Worm (Caenorhabditis elegans) whole organism, young adult: Measurements from ENCODE around the gene C33D3.4.

Experiments
- B0035.1 ChIP-seq: sonication (generic microtip); optimal IDR thresholded peaks from 2 replicates; lab custom pipeline; 2016; ENCODE audit warnings: missing genetic modification characterization, mild to moderate bottlenecking, missing compliant biosample characterization, missing genotype, missing genetic modification reagents
- B0336.3 ChIP-seq: fragments of 200-800 bp; sonication (Bioruptor generic); IDR thresholded peaks from 2 replicates; pipeline ENCODE4 v1.3.6; 2022; ENCODE audit warnings: missing genetic modification characterization, missing compliant biosample characterization
- C06A6.2 ChIP-seq: fragments of 200-800 bp; sonication (Bioruptor generic); conservative IDR thresholded peaks from 2 replicates; pipeline ENCODE4 v1.3.6; 2022; ENCODE audit warnings: missing genetic modification characterization, missing compliant biosample characterization
- F22D6.2 ChIP-seq: sonication (generic microtip); optimal IDR thresholded peaks from 2 replicates; lab custom pipeline; 2016; ENCODE audit warnings: mild to moderate bottlenecking, missing genetic modification characterization, missing compliant biosample characterization
- F23B12.7 ChIP-seq: sonication (generic microtip); optimal IDR thresholded peaks from 2 replicates; lab custom pipeline; 2017; ENCODE audit warnings: missing genetic modification characterization, mild to moderate bottlenecking, missing compliant biosample characterization, antibody characterized with exemption, moderate library complexity; ENCODE audit not compliant: insufficient read depth
- F39B2.1 ChIP-seq: fragments of 200-800 bp; sonication (Bioruptor generic); IDR thresholded peaks from 2 replicates; pipeline ENCODE4 v1.3.6; 2022; ENCODE audit warnings: missing genetic modification reagents, missing genetic modification characterization, missing compliant biosample characterization
- F55B11.4 ChIP-seq: sonication (generic microtip); optimal IDR thresholded peaks from 2 replicates; lab custom pipeline; 2016; ENCODE audit warnings: missing compliant biosample characterization, missing genetic modification characterization, borderline replicate concordance; ENCODE audit not compliant: insufficient read depth
- Y53G8AR.9 ChIP-seq: fragments of 200-800 bp; sonication (Bioruptor generic); conservative IDR thresholded peaks from 2 replicates; pipeline ENCODE4 v1.3.6; 2022; ENCODE audit warnings: missing genetic modification reagents, missing genetic modification characterization, missing compliant biosample characterization
- Y56A3A.18 ChIP-seq: fragments of 200-800 bp; sonication (Bioruptor generic); IDR thresholded peaks from 2 replicates; pipeline ENCODE4 v1.3.6; 2022; ENCODE audit warnings: missing genetic modification reagents, missing genetic modification characterization, missing compliant biosample characterization
- akir-1 ChIP-seq: fragments of 200-800 bp; sonication (Bioruptor generic); optimal IDR thresholded peaks from 2 replicates; lab custom pipeline; 2018; ENCODE audit warnings: mild to moderate bottlenecking, missing genetic modification characterization, moderate library complexity, missing compliant biosample characterization
- ama-1 ChIP-seq, 3 experiments: fragments of 150-350 bp in 1 of 3; sonication (generic microtip) in 2 of 3; optimal IDR thresholded peaks; 2 replicates each; lab custom pipeline; 2014 to 2018; ENCODE audit warnings: missing biosample characterization in 2 of 3, missing genetic modification characterization in 2 of 3, missing genetic modification reagents in 2 of 3
- aptf-2 ChIP-seq: fragments of 200-800 bp; sonication (Bioruptor generic); conservative IDR thresholded peaks from 2 replicates; pipeline ENCODE4 v1.3.6; 2022; ENCODE audit warnings: missing genetic modification reagents, missing genetic modification characterization, missing compliant biosample characterization
- athp-1 ChIP-seq: sonication (generic microtip); optimal IDR thresholded peaks from 2 replicates; lab custom pipeline; 2017; ENCODE audit warnings: mild to moderate bottlenecking, missing genetic modification characterization, missing compliant biosample characterization
- attf-6 ChIP-seq: fragments of 200-800 bp; sonication (Bioruptor generic); IDR thresholded peaks from 2 replicates; pipeline ENCODE4 v1.3.6; 2022; ENCODE audit warnings: missing genetic modification reagents, missing genetic modification characterization, missing compliant biosample characterization
- bed-1 ChIP-seq: fragments of 200-800 bp; sonication (Bioruptor generic); IDR thresholded peaks from 2 replicates; pipeline ENCODE4 v1.3.6; 2022; ENCODE audit warnings: missing genetic modification reagents, missing genetic modification characterization, missing compliant biosample characterization
- die-1 ChIP-seq: sonication (generic microtip); optimal IDR thresholded peaks from 2 replicates; lab custom pipeline; 2016; ENCODE audit warnings: missing genotype, mild to moderate bottlenecking, missing genetic modification characterization, missing compliant biosample characterization
- dpff-1 ChIP-seq: sonication (generic microtip); optimal IDR thresholded peaks from 2 replicates; lab custom pipeline; 2017; ENCODE audit warnings: mild to moderate bottlenecking, missing genetic modification characterization, missing compliant biosample characterization
- efl-1 ChIP-seq: fragments of 150-350 bp; optimal IDR thresholded peaks from 2 replicates; lab custom pipeline; 2014; ENCODE audit warnings: missing biosample characterization, missing genetic modification reagents, missing genetic modification characterization
- ekl-4 ChIP-seq: fragments of 200-800 bp; sonication (Bioruptor generic); IDR thresholded peaks from 2 replicates; pipeline ENCODE4 v1.3.6; 2022; ENCODE audit warnings: missing genetic modification reagents, missing genetic modification characterization, missing compliant biosample characterization
- fkh-3 ChIP-seq: sonication (generic microtip); optimal IDR thresholded peaks from 2 replicates; lab custom pipeline; 2016; ENCODE audit warnings: mild to moderate bottlenecking, missing genetic modification characterization, missing compliant biosample characterization
- hlh-26 ChIP-seq: fragments of 200-800 bp; sonication (Bioruptor generic); conservative IDR thresholded peaks from 2 replicates; pipeline ENCODE4 v1.3.6; 2022; ENCODE audit warnings: missing genetic modification reagents, missing genetic modification characterization, missing compliant biosample characterization
- hsf-1 ChIP-seq: fragments of 200-800 bp; sonication (Bioruptor generic); IDR thresholded peaks from 2 replicates; pipeline ENCODE4 v1.3.6; 2022; ENCODE audit warnings: missing genetic modification reagents, missing genetic modification characterization, missing compliant biosample characterization
- let-526 ChIP-seq: fragments of 200-800 bp; sonication (Bioruptor generic); IDR thresholded peaks from 2 replicates; pipeline ENCODE4 v1.3.6; 2022; ENCODE audit warnings: missing genetic modification reagents, missing genetic modification characterization, missing compliant biosample characterization
- lin-26 ChIP-seq: fragments of 200-800 bp; sonication (Bioruptor generic); IDR thresholded peaks from 2 replicates; pipeline ENCODE4 v1.3.6; 2022; ENCODE audit warnings: missing genetic modification reagents, missing genetic modification characterization, missing compliant biosample characterization
- lin-40 ChIP-seq: sonication (generic microtip); optimal IDR thresholded peaks from 2 replicates; lab custom pipeline; 2016; ENCODE audit warnings: missing genetic modification characterization, mild to moderate bottlenecking, missing compliant biosample characterization, missing genotype, missing genetic modification reagents
- lir-1 ChIP-seq: fragments of 200-800 bp; sonication (Bioruptor generic); conservative IDR thresholded peaks from 2 replicates; pipeline ENCODE4 v1.3.6; 2022; ENCODE audit warnings: missing genetic modification reagents, missing genetic modification characterization, missing compliant biosample characterization
- lsl-1 ChIP-seq: fragments of 200-800 bp; sonication (Bioruptor generic); optimal IDR thresholded peaks from 2 replicates; lab custom pipeline; 2018; ENCODE audit warnings: mild to moderate bottlenecking, missing genetic modification characterization, moderate library complexity, missing compliant biosample characterization
- mes-4 ChIP-seq: sonication (generic microtip); optimal IDR thresholded peaks from 2 replicates; lab custom pipeline; 2016; ENCODE audit warnings: missing genotype, missing genetic modification characterization, missing compliant biosample characterization
- nhr-179 ChIP-seq: sonication (generic microtip); optimal IDR thresholded peaks from 2 replicates; lab custom pipeline; 2016; ENCODE audit warnings: mild to moderate bottlenecking, missing genetic modification characterization, missing compliant biosample characterization
- nhr-27 ChIP-seq: fragments of 200-800 bp; sonication (Bioruptor generic); optimal IDR thresholded peaks from 2 replicates; lab custom pipeline; 2018; ENCODE audit warnings: mild to moderate bottlenecking, missing genetic modification characterization, moderate library complexity, missing compliant biosample characterization
- pbrm-1 ChIP-seq: fragments of 200-800 bp; sonication (Bioruptor generic); IDR thresholded peaks from 2 replicates; pipeline ENCODE4 v1.3.6; 2022; ENCODE audit warnings: missing genetic modification reagents, missing genetic modification characterization, missing compliant biosample characterization
- pha-4 ChIP-seq: fragments of 150-350 bp; sonication (generic microtip); optimal IDR thresholded peaks from 2 replicates; lab custom pipeline; 2014; ENCODE audit warnings: missing biosample characterization, missing genetic modification reagents, missing genetic modification characterization
- repo-1 ChIP-seq: sonication (generic microtip); optimal IDR thresholded peaks from 2 replicates; lab custom pipeline; 2017; ENCODE audit warnings: mild to moderate bottlenecking, missing genetic modification characterization, missing compliant biosample characterization
- sdz-38 ChIP-seq: sonication (generic microtip); optimal IDR thresholded peaks from 2 replicates; lab custom pipeline; 2016; ENCODE audit warnings: missing genotype, missing genetic modification characterization, missing compliant biosample characterization
- snpc-1.1 ChIP-seq: sonication (generic microtip); optimal IDR thresholded peaks from 2 replicates; lab custom pipeline; 2017; ENCODE audit warnings: missing genetic modification characterization, mild to moderate bottlenecking, missing compliant biosample characterization, antibody characterized with exemption, moderate library complexity, missing genotype, missing genetic modification reagents; ENCODE audit not compliant: insufficient read depth
- snpc-1.3 ChIP-seq: sonication (generic microtip); optimal IDR thresholded peaks from 2 replicates; lab custom pipeline; 2017; ENCODE audit warnings: missing genetic modification characterization, mild to moderate bottlenecking, missing compliant biosample characterization, antibody characterized with exemption, moderate library complexity, missing genotype, missing genetic modification reagents; ENCODE audit not compliant: insufficient read depth
- snpc-3.4 ChIP-seq: sonication (generic microtip); optimal IDR thresholded peaks from 2 replicates; lab custom pipeline; 2017; ENCODE audit warnings: missing genetic modification characterization, mild to moderate bottlenecking, missing compliant biosample characterization, antibody characterized with exemption, moderate library complexity, missing genotype, missing genetic modification reagents
- somi-1 ChIP-seq: fragments of 200-800 bp; sonication (Bioruptor generic); optimal IDR thresholded peaks from 2 replicates; lab custom pipeline; 2018; ENCODE audit warnings: mild to moderate bottlenecking, missing genetic modification characterization, missing compliant biosample characterization
- tbp1 ChIP-seq: fragments of 200-800 bp; sonication (Bioruptor generic); optimal IDR thresholded peaks from 2 replicates; lab custom pipeline; 2018; ENCODE audit warnings: mild to moderate bottlenecking, missing genetic modification characterization, missing compliant biosample characterization
- zim-3 ChIP-seq: sonication (generic microtip); optimal IDR thresholded peaks from 2 replicates; lab custom pipeline; 2017; ENCODE audit warnings: mild to moderate bottlenecking, missing genetic modification characterization, moderate library complexity, missing compliant biosample characterization
- ztf-22 ChIP-seq: fragments of 200-800 bp; sonication (Bioruptor generic); optimal IDR thresholded peaks from 2 replicates; lab custom pipeline; 2018; ENCODE audit warnings: mild to moderate bottlenecking, missing genetic modification characterization, moderate library complexity, missing compliant biosample characterization

Gene C33D3.4

DNA sequence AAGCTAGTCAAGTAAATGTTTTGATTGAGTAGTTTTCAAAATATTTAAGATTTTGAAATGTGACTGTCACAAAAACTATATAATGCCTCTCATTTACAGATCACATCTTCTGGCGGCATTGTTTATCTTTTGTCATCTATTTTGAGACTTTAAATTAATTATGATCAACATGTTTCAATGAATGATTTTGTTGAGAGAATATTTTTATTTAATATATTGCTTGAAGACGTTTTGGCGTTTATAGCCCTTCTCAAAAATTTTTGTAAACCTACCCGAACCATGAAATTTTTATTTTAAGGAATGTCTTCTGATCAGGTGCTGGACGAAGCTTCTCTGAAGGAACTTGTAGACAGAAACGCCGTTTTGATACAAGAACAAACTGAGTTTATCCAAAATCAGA is 44.2 kb upstream of the C33D3.4 start, which contains the start of gene C39B10.4:
Gene C39B10.4 (plus strand): TSS at position 301 of the 400 bp plus-strand sequence.
- no peak for TF ChIP-seq ekl-4 (GFP tag; lab: Robert Waterston, UW)
- no peak for TF ChIP-seq efl-1 (GFP tag; lab: Kevin White, UChicago)
- TF ChIP-seq, all 124 proteins: peak for 0

DNA sequence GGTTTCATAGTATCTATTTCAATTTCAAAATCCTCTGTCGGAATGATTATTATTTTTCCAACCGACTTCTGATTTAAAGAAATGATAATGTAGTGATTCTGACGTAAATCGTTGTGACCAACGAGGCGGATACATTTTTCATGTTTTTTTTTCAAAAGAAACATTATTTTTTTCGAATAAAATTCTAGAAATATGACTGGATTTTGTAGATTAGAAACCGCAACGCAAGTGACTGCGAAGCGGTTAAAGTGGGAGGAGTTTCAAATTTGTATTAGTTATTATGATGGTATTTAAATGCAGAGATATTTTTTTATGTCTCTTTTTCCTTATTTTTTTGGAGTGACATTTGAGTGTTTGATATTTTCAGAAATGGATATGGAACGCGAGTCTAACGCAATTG is 41.9 kb upstream of the C33D3.4 start, which contains the start of gene C39B10.5:
Gene C39B10.5 (plus strand): TSS at position 362 of the 400 bp plus-strand sequence.
- no peak for TF ChIP-seq lir-1
- TF ChIP-seq B0035.1 (tag; lab: Kevin White, UChicago): no peak
- TF ChIP-seq hlh-26 (GFP tag; lab: Robert Waterston, UW): no peak
- TF ChIP-seq somi-1 (GFP tag; lab: Kevin White, UChicago): no peak
- no peak for TF ChIP-seq lsl-1
- TF ChIP-seq let-526 (GFP tag; lab: Robert Waterston, UW): no peak
- no peak for TF ChIP-seq sdz-38 (tag; lab: Kevin White, UChicago)
- no peak for TF ChIP-seq nhr-27 (tag; lab: Kevin White, UChicago)
- TF ChIP-seq pha-4 (tag; lab: Kevin White, UChicago): no peak
- no peak for TF ChIP-seq snpc-1.3 (tag; lab: Kevin White, UChicago)
- no peak for TF ChIP-seq die-1 (tag; lab: Kevin White, UChicago)
- no peak for TF ChIP-seq F23B12.7 (tag; lab: Kevin White, UChicago)
- no peak for TF ChIP-seq bed-1 (GFP tag; lab: Robert Waterston, UW)

DNA sequence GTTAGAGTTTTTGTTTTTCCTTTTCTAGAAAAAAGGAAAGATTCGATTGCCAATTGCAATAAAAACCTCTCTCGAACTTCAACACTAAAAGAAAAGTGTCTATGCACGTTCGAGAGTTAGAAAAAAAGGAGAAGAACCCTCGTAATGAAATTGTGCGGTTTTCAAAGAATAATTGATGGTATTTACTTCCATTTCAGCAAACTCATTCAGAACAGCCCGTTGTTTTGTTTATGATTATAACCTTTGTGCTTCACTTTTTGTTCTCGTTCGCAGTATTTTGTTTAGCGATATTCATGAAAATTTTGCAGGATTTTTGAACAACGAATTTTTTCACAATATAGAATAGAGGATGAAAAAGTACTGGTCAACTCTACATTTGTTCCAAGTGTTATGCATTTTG is 34.9 kb upstream of the C33D3.4 start, which contains the start of gene lgc-41:
Gene lgc-41 (plus strand): TSS at position 301 of the 400 bp plus-strand sequence.
- no peak for TF ChIP-seq fkh-3 (tag; lab: Kevin White, UChicago)
- no peak for TF ChIP-seq Y56A3A.18 (GFP tag; lab: Robert Waterston, UW)
- no peak for TF ChIP-seq repo-1 (tag; lab: Kevin White, UChicago)
- no peak for TF ChIP-seq hsf-1 (GFP tag; lab: Robert Waterston, UW)
- no peak for TF ChIP-seq dpff-1
- TF ChIP-seq ama-1 (optimal IDR thresholded peaks at IDR 0.05; lab: Kevin White, UChicago): no peak
- TF ChIP-seq ama-1 (GFP tag; optimal IDR thresholded peaks at IDR 0.05; lab: Kevin White, UChicago): no peak
- TF ChIP-seq lin-26: no peak
- TF ChIP-seq attf-6 (GFP tag; lab: Robert Waterston, UW): no peak
- no peak for TF ChIP-seq Y53G8AR.9 (GFP tag; lab: Robert Waterston, UW)
- no peak for TF ChIP-seq mes-4 (tag; lab: Kevin White, UChicago)

DNA sequence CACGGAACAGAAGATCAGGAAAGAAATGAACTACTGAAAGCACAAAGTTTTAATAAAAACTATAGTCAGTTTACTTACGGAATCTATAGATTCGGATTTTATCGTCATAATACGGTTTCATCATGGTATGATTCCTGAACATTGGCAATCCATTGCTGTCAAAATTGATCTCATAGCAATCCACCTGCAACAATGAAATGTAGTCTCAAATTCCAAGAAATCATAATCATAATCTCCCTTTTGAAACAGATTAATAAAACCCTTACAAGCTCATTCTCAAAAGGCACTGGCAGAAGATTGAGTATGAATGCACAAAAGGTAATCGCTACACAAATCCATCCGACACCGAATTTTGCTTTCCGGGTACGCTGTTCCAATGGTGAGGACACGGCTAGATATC is 26.5 kb upstream of the C33D3.4 start:
- no peak for TF ChIP-seq zim-3
- TF ChIP-seq F39B2.1 (GFP tag; lab: Robert Waterston, UW): no peak
- TF ChIP-seq hsf-1 (GFP tag; lab: Robert Waterston, UW): no peak
- TF ChIP-seq pbrm-1: no peak
- TF ChIP-seq B0035.1 (tag; lab: Kevin White, UChicago): no peak
- TF ChIP-seq mes-4 (tag; lab: Kevin White, UChicago): no peak
- no peak for TF ChIP-seq snpc-3.4 (tag; lab: Kevin White, UChicago)
- no peak for TF ChIP-seq aptf-2 (GFP tag; lab: Robert Waterston, UW)

DNA sequence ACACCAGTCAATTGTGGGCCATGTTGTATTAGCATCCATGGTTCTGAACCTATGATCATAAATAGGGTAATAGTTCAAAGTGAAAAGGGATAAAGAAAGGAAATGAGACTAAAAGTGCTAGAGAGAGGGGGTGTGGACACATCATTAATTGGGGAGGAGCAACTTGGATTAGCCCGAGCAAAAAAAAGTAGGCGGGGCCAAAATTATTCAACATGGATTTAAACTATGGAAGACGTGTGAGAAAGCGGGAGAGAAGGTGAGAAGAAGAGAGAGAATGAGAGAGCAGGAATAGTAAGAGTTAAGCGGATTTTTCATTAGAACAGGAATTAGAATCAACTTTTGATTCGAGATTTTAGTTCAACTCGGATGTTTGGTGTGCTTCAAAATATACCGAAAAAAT is 25.3 kb upstream of the C33D3.4 start, which contains the start of gene C39B10.1:
Gene C39B10.1 (minus strand): TSS at position 101 of the 400 bp plus-strand sequence.
- no peak for TF ChIP-seq tbp1 (GFP tag; lab: Kevin White, UChicago)
- TF ChIP-seq F22D6.2 (tag; lab: Kevin White, UChicago): no peak
- no peak for TF ChIP-seq ztf-22 (GFP tag; lab: Kevin White, UChicago)
- no peak for TF ChIP-seq B0336.3 (GFP tag; lab: Robert Waterston, UW)
- TF ChIP-seq Y56A3A.18 (GFP tag; lab: Robert Waterston, UW): no peak
- TF ChIP-seq F55B11.4 (tag; lab: Kevin White, UChicago): no peak
- no peak for TF ChIP-seq nhr-179 (tag; lab: Kevin White, UChicago)
- no peak for TF ChIP-seq akir-1 (GFP tag; lab: Kevin White, UChicago)
- no peak for TF ChIP-seq C06A6.2
- no peak for TF ChIP-seq snpc-1.1 (tag; lab: Kevin White, UChicago)
- no peak for TF ChIP-seq nhr-27 (tag; lab: Kevin White, UChicago)
- no peak for TF ChIP-seq lin-26
- no peak for TF ChIP-seq Y53G8AR.9 (GFP tag; lab: Robert Waterston, UW)
- TF ChIP-seq athp-1 (tag; lab: Kevin White, UChicago): no peak
- no peak for TF ChIP-seq snpc-3.4 (tag; lab: Kevin White, UChicago)
- no peak for TF ChIP-seq lin-40 (tag; lab: Kevin White, UChicago)
